Worm (Caenorhabditis elegans) whole organism, young adult: ENCODE data around the gene F15H10.12.
A peak's percentile ranks its signal among the peaks of the same experiment; 100 is the strongest.

Source experiments
- D2030.7 ChIP-seq: fragments of 200-800 bp; sonication (Bioruptor generic); IDR thresholded peaks from 2 replicates; pipeline ENCODE4 v1.3.6; 2022; ENCODE audit warnings: missing genetic modification reagents, missing genetic modification characterization, missing compliant biosample characterization
- F10E7.11 ChIP-seq: sonication (generic microtip); optimal IDR thresholded peaks from 2 replicates; lab custom pipeline; 2017; ENCODE audit warnings: mild to moderate bottlenecking, missing genetic modification characterization, moderate library complexity, missing compliant biosample characterization
- F23B12.7 ChIP-seq: sonication (generic microtip); optimal IDR thresholded peaks from 2 replicates; lab custom pipeline; 2017; ENCODE audit warnings: missing genetic modification characterization, mild to moderate bottlenecking, missing compliant biosample characterization, antibody characterized with exemption, moderate library complexity; ENCODE audit not compliant: insufficient read depth
- F39B2.1 ChIP-seq: fragments of 200-800 bp; sonication (Bioruptor generic); IDR thresholded peaks from 2 replicates; pipeline ENCODE4 v1.3.6; 2022; ENCODE audit warnings: missing genetic modification reagents, missing genetic modification characterization, missing compliant biosample characterization
- F49E8.2 ChIP-seq: sonication (generic microtip); optimal IDR thresholded peaks from 3 replicates; lab custom pipeline; 2017; ENCODE audit warnings: missing genetic modification characterization, mild to moderate bottlenecking, missing compliant biosample characterization, antibody characterized with exemption, moderate library complexity; ENCODE audit not compliant: insufficient read depth
- F57A8.1 ChIP-seq: fragments of 200-800 bp; sonication (Bioruptor generic); optimal IDR thresholded peaks from 2 replicates; lab custom pipeline; 2018; ENCODE audit warnings: mild to moderate bottlenecking, missing genetic modification characterization, moderate library complexity, missing compliant biosample characterization
- F57C9.4 ChIP-seq: sonication (generic microtip); optimal IDR thresholded peaks from 2 replicates; lab custom pipeline; 2017; ENCODE audit warnings: mild to moderate bottlenecking, missing genetic modification characterization, missing compliant biosample characterization
- K12H6.12 ChIP-seq: fragments of 200-800 bp; sonication (Bioruptor generic); optimal IDR thresholded peaks from 2 replicates; lab custom pipeline; 2018; ENCODE audit warnings: mild to moderate bottlenecking, missing genetic modification characterization, missing compliant biosample characterization
- Y67H2A.10 ChIP-seq: fragments of 200-800 bp; sonication (Bioruptor generic); conservative IDR thresholded peaks from 2 replicates; pipeline ENCODE4 v1.3.6; 2022; ENCODE audit warnings: missing genetic modification reagents, missing genetic modification characterization, missing compliant biosample characterization
- akir-1 ChIP-seq: fragments of 200-800 bp; sonication (Bioruptor generic); optimal IDR thresholded peaks from 2 replicates; lab custom pipeline; 2018; ENCODE audit warnings: mild to moderate bottlenecking, missing genetic modification characterization, moderate library complexity, missing compliant biosample characterization
- aptf-3 ChIP-seq: fragments of 200-800 bp; sonication (Bioruptor generic); IDR thresholded peaks from 2 replicates; pipeline ENCODE4 v1.3.6; 2022; ENCODE audit warnings: missing genetic modification characterization, missing compliant biosample characterization
- bed-2 ChIP-seq: fragments of 200-800 bp; sonication (Bioruptor generic); IDR thresholded peaks from 2 replicates; pipeline ENCODE4 v1.3.6; 2022; ENCODE audit warnings: missing genetic modification reagents, missing genetic modification characterization, missing compliant biosample characterization
- ceh-40 ChIP-seq: fragments of 200-800 bp; sonication (Bioruptor generic); IDR thresholded peaks from 2 replicates; pipeline ENCODE4 v1.3.6; 2022; ENCODE audit warnings: missing genetic modification characterization, missing compliant biosample characterization
- ceh-58 ChIP-seq: fragments of 200-800 bp; sonication (Bioruptor generic); IDR thresholded peaks from 2 replicates; pipeline ENCODE4 v1.3.6; 2022; ENCODE audit warnings: missing genetic modification characterization, missing compliant biosample characterization
- egl-18 ChIP-seq: fragments of 200-800 bp; sonication (Bioruptor generic); IDR thresholded peaks from 2 replicates; pipeline ENCODE4 v1.3.6; 2022; ENCODE audit warnings: missing genetic modification reagents, missing genetic modification characterization, missing compliant biosample characterization
- egl-44 ChIP-seq: fragments of 200-800 bp; sonication (Bioruptor generic); IDR thresholded peaks from 2 replicates; pipeline ENCODE4 v1.3.6; 2022; ENCODE audit warnings: missing genetic modification reagents, missing genetic modification characterization, missing compliant biosample characterization
- egrh-3 ChIP-seq: fragments of 200-800 bp; sonication (Bioruptor generic); IDR thresholded peaks from 2 replicates; pipeline ENCODE4 v1.3.6; 2022; ENCODE audit warnings: missing genetic modification reagents, missing genetic modification characterization, missing compliant biosample characterization
- gei-17 ChIP-seq: fragments of 200-800 bp; sonication (Bioruptor generic); optimal IDR thresholded peaks from 2 replicates; lab custom pipeline; 2018; ENCODE audit warnings: mild to moderate bottlenecking, missing genetic modification characterization, missing compliant biosample characterization
- him-1 ChIP-seq: sonication (generic microtip); optimal IDR thresholded peaks from 2 replicates; lab custom pipeline; 2016; ENCODE audit warnings: missing genotype, missing genetic modification reagents, missing genetic modification characterization, missing compliant biosample characterization
- hlh-12 ChIP-seq: sonication (generic microtip); optimal IDR thresholded peaks from 2 replicates; lab custom pipeline; 2016; ENCODE audit warnings: missing genetic modification characterization, missing compliant biosample characterization
- hmg-1.2 ChIP-seq: fragments of 200-800 bp; sonication (Bioruptor generic); IDR thresholded peaks from 2 replicates; pipeline ENCODE4 v1.3.6; 2022; ENCODE audit warnings: missing genetic modification reagents, missing genetic modification characterization, missing compliant biosample characterization
- let-526 ChIP-seq: fragments of 200-800 bp; sonication (Bioruptor generic); IDR thresholded peaks from 2 replicates; pipeline ENCODE4 v1.3.6; 2022; ENCODE audit warnings: missing genetic modification reagents, missing genetic modification characterization, missing compliant biosample characterization
- lin-40 ChIP-seq: sonication (generic microtip); optimal IDR thresholded peaks from 2 replicates; lab custom pipeline; 2016; ENCODE audit warnings: missing genetic modification characterization, mild to moderate bottlenecking, missing compliant biosample characterization, missing genotype, missing genetic modification reagents
- lin-54 ChIP-seq: fragments of 200-800 bp; sonication (Bioruptor generic); optimal IDR thresholded peaks from 2 replicates; lab custom pipeline; 2018; ENCODE audit warnings: mild to moderate bottlenecking, missing genetic modification characterization, missing compliant biosample characterization
- lir-1 ChIP-seq: fragments of 200-800 bp; sonication (Bioruptor generic); conservative IDR thresholded peaks from 2 replicates; pipeline ENCODE4 v1.3.6; 2022; ENCODE audit warnings: missing genetic modification reagents, missing genetic modification characterization, missing compliant biosample characterization
- lsy-27 ChIP-seq: sonication (generic microtip); optimal IDR thresholded peaks from 2 replicates; lab custom pipeline; 2017; ENCODE audit warnings: missing genetic modification characterization, mild to moderate bottlenecking, missing compliant biosample characterization, antibody characterized with exemption, missing genotype, borderline replicate concordance; ENCODE audit not compliant: insufficient read depth
- mxl-1 ChIP-seq: sonication (generic microtip); optimal IDR thresholded peaks from 2 replicates; lab custom pipeline; 2016; ENCODE audit warnings: missing genetic modification characterization, missing compliant biosample characterization
- nfyb-1 ChIP-seq: fragments of 200-800 bp; sonication (Bioruptor generic); IDR thresholded peaks from 2 replicates; pipeline ENCODE4 v1.3.6; 2022; ENCODE audit warnings: missing genetic modification reagents, missing genetic modification characterization, missing compliant biosample characterization
- nhr-120 ChIP-seq: fragments of 200-800 bp; sonication (Bioruptor generic); IDR thresholded peaks from 2 replicates; pipeline ENCODE4 v1.3.6; 2022; ENCODE audit warnings: missing genetic modification characterization, missing compliant biosample characterization
- rpc-1 ChIP-seq, 2 experiments: fragments of 150-350 bp in 1 of 2; sonication (generic microtip) in 1 of 2; optimal IDR thresholded peaks; 2 replicates each; lab custom pipeline; 2014 to 2018; ENCODE audit warnings: missing biosample characterization in 1 of 2, missing genetic modification characterization in 1 of 2, missing genetic modification reagents in 1 of 2, missing genotype in 1 of 2
- snpc-1.3 ChIP-seq: sonication (generic microtip); optimal IDR thresholded peaks from 2 replicates; lab custom pipeline; 2017; ENCODE audit warnings: missing genetic modification characterization, mild to moderate bottlenecking, missing compliant biosample characterization, antibody characterized with exemption, moderate library complexity, missing genotype, missing genetic modification reagents; ENCODE audit not compliant: insufficient read depth
- unc-130 ChIP-seq: sonication (generic microtip); optimal IDR thresholded peaks from 2 replicates; lab custom pipeline; 2016; ENCODE audit warnings: missing genetic modification reagents, missing genetic modification characterization, missing compliant biosample characterization
- xnd-1 ChIP-seq: sonication (generic microtip); optimal IDR thresholded peaks from 2 replicates; lab custom pipeline; 2016; ENCODE audit warnings: missing genotype, missing genetic modification reagents, missing genetic modification characterization, missing compliant biosample characterization
- zim-3 ChIP-seq: sonication (generic microtip); optimal IDR thresholded peaks from 2 replicates; lab custom pipeline; 2017; ENCODE audit warnings: mild to moderate bottlenecking, missing genetic modification characterization, moderate library complexity, missing compliant biosample characterization
- ztf-26 ChIP-seq: sonication (generic microtip); optimal IDR thresholded peaks from 2 replicates; lab custom pipeline; 2017; ENCODE audit warnings: missing genetic modification characterization, missing compliant biosample characterization

Gene F15H10.12

ce11 chrV:10423511-10423910 lies 13.6 kb upstream of the F15H10.12 start (continued):
- no peak for TF ChIP-seq rpc-1 (optimal IDR thresholded peaks at IDR 0.05; lab: Kevin White, UChicago)
- TF ChIP-seq rpc-1 (tag; optimal IDR thresholded peaks at IDR 0.05; lab: Kevin White, UChicago) = no peak
- no peak for TF ChIP-seq F57C9.4 (tag; lab: Kevin White, UChicago)
- no peak for TF ChIP-seq F23B12.7
- no peak for TF ChIP-seq F49E8.2
- TF ChIP-seq, all 124 proteins: peak for 0

DNA sequence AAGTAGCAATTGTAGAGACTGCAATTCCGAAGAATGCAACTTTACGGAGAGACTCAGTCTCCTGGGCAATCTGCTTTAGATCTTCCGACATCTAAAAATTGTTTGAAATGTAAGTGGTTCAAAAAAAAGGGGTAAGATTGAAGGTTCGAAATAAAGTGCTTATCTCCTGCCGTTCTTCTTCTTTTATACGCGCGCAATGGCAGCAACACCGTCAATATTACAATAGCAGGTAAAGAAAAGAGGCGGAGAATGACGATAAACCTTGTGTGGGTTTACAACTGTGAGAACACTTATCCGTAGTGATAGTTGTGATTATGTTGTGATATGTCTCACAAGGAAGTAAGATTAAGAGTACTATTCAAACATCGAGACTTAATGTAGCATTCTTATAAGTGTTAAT lies 11.9 kb upstream of the F15H10.12 start, which contains the start of gene col-13:
TSS of gene col-13 (minus strand) at position 101 of the 400 bp plus-strand sequence.
- TF ChIP-seq akir-1 (no peak), him-1 (no peak), gei-17 (no peak), nfyb-1 (no peak), hlh-12 (tag; lab: Kevin White, UChicago) (no peak), hmg-1.2 (no peak), zim-3 (tag; lab: Kevin White, UChicago) (no peak), egl-44 (no peak), bed-2 (GFP tag; lab: Robert Waterston, UW) (no peak), K12H6.12 (no peak), unc-130 (GFP tag; lab: Kevin White, UChicago) (no peak), lin-54 (GFP tag; lab: Kevin White, UChicago) (no peak), nhr-120 (no peak), rpc-1 (optimal IDR thresholded peaks at IDR 0.05; lab: Kevin White, UChicago) (no peak), rpc-1 (tag; optimal IDR thresholded peaks at IDR 0.05; lab: Kevin White, UChicago) (no peak)

- TF ChIP-seq egrh-3 (GFP tag; lab: Robert Waterston, UW) = peak; percentile 94; the same call in 1 of the 2 replicates
These were observed 11.0 kb upstream of the F15H10.12 start for ce11 chrV:10420843-10421242.

ce11 chrV:10418961-10419360 lies 9.1 kb upstream of the F15H10.12 start, which contains the start of gene F15H10.5:
TSS of gene F15H10.5 (minus strand) at chrV:10419061.
- TF ChIP-seq F10E7.11 (tag; lab: Kevin White, UChicago) (no peak), F57A8.1 (GFP tag; lab: Kevin White, UChicago) (no peak), lin-40 (no peak), lsy-27 (no peak), ceh-40 (GFP tag; lab: Robert Waterston, UW) (no peak), nfyb-1 (no peak), snpc-1.3 (tag; lab: Kevin White, UChicago) (no peak), mxl-1 (tag; lab: Kevin White, UChicago) (no peak), F39B2.1 (GFP tag; lab: Robert Waterston, UW) (no peak), ztf-26 (tag; lab: Kevin White, UChicago) (no peak), aptf-3 (GFP tag; lab: Robert Waterston, UW) (no peak), egl-18 (GFP tag; lab: Robert Waterston, UW) (no peak), egl-44 (no peak), xnd-1 (tag; lab: Kevin White, UChicago) (no peak)

- no peak for TF ChIP-seq ceh-58 (GFP tag; lab: Robert Waterston, UW)
- TF ChIP-seq rpc-1 (optimal IDR thresholded peaks at IDR 0.05; lab: Kevin White, UChicago) = no peak
- no peak for TF ChIP-seq rpc-1 (tag; optimal IDR thresholded peaks at IDR 0.05; lab: Kevin White, UChicago)
- TF ChIP-seq lir-1 (GFP tag; lab: Robert Waterston, UW) = no peak
- no peak for TF ChIP-seq D2030.7 (GFP tag; lab: Robert Waterston, UW)
- no peak for TF ChIP-seq Y67H2A.10 (GFP tag; lab: Robert Waterston, UW)
- TF ChIP-seq let-526 (GFP tag; lab: Robert Waterston, UW) = no peak
These were observed 7.0 kb upstream of the F15H10.12 start, which contains the start of gene F15H10.10 for ce11 chrV:10416925-10417324. TSS of gene F15H10.10 (minus strand) at chrV:10417025.
